Worm (Caenorhabditis elegans) whole organism, L1 larva: ENCODE results near the gene F12A10.1.

Experiments used
- F16B12.6 ChIP-seq: fragments of 150-350 bp; optimal IDR thresholded peaks from 2 replicates; lab custom pipeline; 2014; ENCODE audit warnings: missing biosample characterization, missing genetic modification characterization
- aly-2 ChIP-seq: fragments of 150-350 bp; optimal IDR thresholded peaks from 2 replicates; lab custom pipeline; 2014; ENCODE audit warnings: missing biosample characterization, missing genetic modification characterization
- blmp-1 ChIP-seq: fragments of 150-350 bp; optimal IDR thresholded peaks from 2 replicates; lab custom pipeline; 2014; ENCODE audit warnings: missing biosample characterization, missing genetic modification characterization
- ceh-8 ChIP-seq: fragments of 200-800 bp; sonication (Bioruptor generic); optimal IDR thresholded peaks from 2 replicates; lab custom pipeline; 2018; ENCODE audit warnings: mild to moderate bottlenecking, missing genetic modification characterization, moderate library complexity, missing compliant biosample characterization
- ceh-82 ChIP-seq, 3 experiments: fragments of 150-350 bp in 1 of 3; sonication (generic microtip) in 2 of 3; optimal IDR thresholded peaks; 2 replicates each; lab custom pipeline; 2014 to 2017; ENCODE audit warnings: missing biosample characterization in 3 of 3, missing genetic modification characterization in 3 of 3
- ceh-90 ChIP-seq: sonication (generic microtip); optimal IDR thresholded peaks from 2 replicates; lab custom pipeline; 2016; ENCODE audit warnings: missing genetic modification characterization, missing compliant biosample characterization
- efl-1 ChIP-seq, 4 experiments: fragments of 150-350 bp; optimal IDR thresholded peaks in 3 of 4; peaks in 1 of 4; 1 replicate in 1 of 4; 2 replicates in 3 of 4; lab custom pipeline; 2014; ENCODE audit warnings: missing biosample characterization in 2 of 4, missing genetic modification characterization in 2 of 4, missing genetic modification reagents in 2 of 4
- efl-3 ChIP-seq: fragments of 200-800 bp; sonication (Bioruptor generic); optimal IDR thresholded peaks from 2 replicates; lab custom pipeline; 2018; ENCODE audit warnings: mild to moderate bottlenecking, missing genetic modification characterization, missing compliant biosample characterization
- elt-2 ChIP-seq: sonication (generic microtip); optimal IDR thresholded peaks from 2 replicates; lab custom pipeline; 2016; ENCODE audit warnings: missing genetic modification characterization, mild to moderate bottlenecking, inconsistent platforms, missing compliant biosample characterization, missing genetic modification reagents
- elt-3 ChIP-seq, 6 experiments: fragments of 150-350 bp in 1 of 6; sonication (generic microtip); optimal IDR thresholded peaks; 2 replicates each; lab custom pipeline; 2017 to 2018; ENCODE audit warnings: missing biosample characterization in 6 of 6, missing genetic modification characterization in 6 of 6, inconsistent platforms in 1 of 6
- fkh-4 ChIP-seq: sonication (generic microtip); optimal IDR thresholded peaks from 2 replicates; lab custom pipeline; 2016; ENCODE audit warnings: missing compliant biosample characterization, missing genetic modification characterization, borderline replicate concordance
- fkh-8 ChIP-seq: sonication (generic microtip); optimal IDR thresholded peaks from 2 replicates; lab custom pipeline; 2016; ENCODE audit warnings: mild to moderate bottlenecking, missing genetic modification characterization, missing compliant biosample characterization
- irx-1 ChIP-seq: sonication (generic microtip); optimal IDR thresholded peaks from 2 replicates; lab custom pipeline; 2016; ENCODE audit warnings: missing genetic modification characterization, missing compliant biosample characterization
- isw-1 ChIP-seq: fragments of 200-800 bp; sonication (Bioruptor generic); IDR thresholded peaks from 2 replicates; pipeline ENCODE4 v1.3.6; 2022; ENCODE audit warnings: missing genetic modification characterization, missing compliant biosample characterization
- jun-1 ChIP-seq: fragments of 150-350 bp; optimal IDR thresholded peaks from 2 replicates; lab custom pipeline; 2014; ENCODE audit warnings: missing biosample characterization, missing genetic modification reagents, missing genetic modification characterization
- lin-13 ChIP-seq: fragments of 150-350 bp; optimal IDR thresholded peaks from 2 replicates; lab custom pipeline; 2014; ENCODE audit warnings: missing biosample characterization, missing genetic modification reagents, missing genetic modification characterization
- lin-14 ChIP-seq: fragments of 200-800 bp; sonication (Bioruptor generic); optimal IDR thresholded peaks from 2 replicates; lab custom pipeline; 2018; ENCODE audit warnings: mild to moderate bottlenecking, missing genetic modification characterization, moderate library complexity, missing compliant biosample characterization
- lin-15B ChIP-seq: fragments of 150-350 bp; sonication (generic microtip); optimal IDR thresholded peaks from 3 replicates; lab custom pipeline; 2014; ENCODE audit warnings: missing biosample characterization, missing genetic modification characterization
- lin-35 ChIP-seq, 2 experiments: fragments of 150-350 bp; optimal IDR thresholded peaks; 2 replicates each; lab custom pipeline; 2014; ENCODE audit warnings: missing biosample characterization in 2 of 2, missing genetic modification characterization in 2 of 2, missing genetic modification reagents in 2 of 2
- lir-3 ChIP-seq: sonication (generic microtip); optimal IDR thresholded peaks from 2 replicates; lab custom pipeline; 2016; ENCODE audit warnings: mild to moderate bottlenecking, missing genetic modification characterization, moderate library complexity, missing compliant biosample characterization; ENCODE audit not compliant: poor library complexity
- lsy-2 ChIP-seq, 2 experiments: fragments of 150-350 bp; optimal IDR thresholded peaks; 2 replicates each; lab custom pipeline; 2014; ENCODE audit warnings: missing biosample characterization in 2 of 2, missing genetic modification characterization in 2 of 2
- mab-9 ChIP-seq: fragments of 200-800 bp; sonication (Bioruptor generic); IDR thresholded peaks from 2 replicates; pipeline ENCODE4 v1.3.6; 2022; ENCODE audit warnings: missing genetic modification reagents, missing genetic modification characterization, missing compliant biosample characterization
- mdl-1 ChIP-seq, 2 experiments: fragments of 150-350 bp; optimal IDR thresholded peaks; 2 replicates each; lab custom pipeline; 2014 to 2017; ENCODE audit warnings: missing biosample characterization in 2 of 2, missing genetic modification characterization in 2 of 2, inconsistent platforms in 1 of 2
- mef-2 ChIP-seq: fragments of 150-350 bp; optimal IDR thresholded peaks from 2 replicates; lab custom pipeline; 2014; ENCODE audit warnings: missing biosample characterization, missing genetic modification characterization
- mep-1 ChIP-seq: fragments of 150-350 bp; optimal IDR thresholded peaks from 2 replicates; lab custom pipeline; 2014; ENCODE audit warnings: missing biosample characterization, missing genetic modification characterization
- nhr-12 ChIP-seq: sonication (generic microtip); optimal IDR thresholded peaks from 2 replicates; lab custom pipeline; 2017; ENCODE audit warnings: missing biosample characterization, missing genetic modification characterization
- nhr-237 ChIP-seq: fragments of 150-350 bp; optimal IDR thresholded peaks from 2 replicates; lab custom pipeline; 2014; ENCODE audit warnings: missing biosample characterization, missing genetic modification characterization
- nhr-47 ChIP-seq: sonication (generic microtip); optimal IDR thresholded peaks from 2 replicates; lab custom pipeline; 2016; ENCODE audit warnings: mild to moderate bottlenecking, missing genetic modification characterization, moderate library complexity, missing compliant biosample characterization
- nhr-84 ChIP-seq: sonication (generic microtip); optimal IDR thresholded peaks from 2 replicates; lab custom pipeline; 2017; ENCODE audit warnings: missing biosample characterization, missing genetic modification characterization
- pqm-1 ChIP-seq: sonication (generic microtip); optimal IDR thresholded peaks from 3 replicates; lab custom pipeline; 2017; ENCODE audit warnings: missing biosample characterization, missing genetic modification characterization
- rnt-1 ChIP-seq: sonication (generic microtip); optimal IDR thresholded peaks from 2 replicates; lab custom pipeline; 2016; ENCODE audit warnings: mild to moderate bottlenecking, missing genetic modification characterization, moderate library complexity, missing compliant biosample characterization
- skn-1 ChIP-seq: fragments of 150-350 bp; optimal IDR thresholded peaks from 2 replicates; lab custom pipeline; 2014; ENCODE audit warnings: missing biosample characterization, missing genetic modification characterization
- snu-23 ChIP-seq: sonication (generic microtip); optimal IDR thresholded peaks from 2 replicates; lab custom pipeline; 2016; ENCODE audit warnings: missing genetic modification characterization, missing compliant biosample characterization
- sox-4 ChIP-seq: sonication (generic microtip); optimal IDR thresholded peaks from 2 replicates; lab custom pipeline; 2016; ENCODE audit warnings: missing genetic modification characterization, missing compliant biosample characterization
- swsn-7 ChIP-seq: sonication (generic microtip); optimal IDR thresholded peaks from 2 replicates; lab custom pipeline; 2016; ENCODE audit warnings: missing genetic modification characterization, missing compliant biosample characterization
- unc-62 ChIP-seq: fragments of 150-350 bp; optimal IDR thresholded peaks from 2 replicates; lab custom pipeline; 2014; ENCODE audit warnings: missing biosample characterization, missing genetic modification reagents, missing genetic modification characterization
- unc-86 ChIP-seq: sonication (generic microtip); optimal IDR thresholded peaks from 2 replicates; lab custom pipeline; 2016; ENCODE audit warnings: missing genetic modification characterization, missing compliant biosample characterization
- vab-15 ChIP-seq: sonication (generic microtip); optimal IDR thresholded peaks from 2 replicates; lab custom pipeline; 2017; ENCODE audit warnings: missing genotype, mild to moderate bottlenecking, missing genetic modification characterization, missing compliant biosample characterization
- xbp-1 ChIP-seq: sonication (generic microtip); optimal IDR thresholded peaks from 2 replicates; lab custom pipeline; 2016; ENCODE audit warnings: missing genetic modification characterization, missing compliant biosample characterization
- zag-1 ChIP-seq: fragments of 150-350 bp; optimal IDR thresholded peaks from 2 replicates; lab custom pipeline; 2014; ENCODE audit warnings: missing biosample characterization, missing genetic modification characterization
- zip-4 ChIP-seq: fragments of 200-800 bp; sonication (Bioruptor generic); optimal IDR thresholded peaks from 2 replicates; lab custom pipeline; 2018; ENCODE audit warnings: mild to moderate bottlenecking, missing genetic modification characterization, moderate library complexity, missing compliant biosample characterization

F12A10.1 gene

DNA sequence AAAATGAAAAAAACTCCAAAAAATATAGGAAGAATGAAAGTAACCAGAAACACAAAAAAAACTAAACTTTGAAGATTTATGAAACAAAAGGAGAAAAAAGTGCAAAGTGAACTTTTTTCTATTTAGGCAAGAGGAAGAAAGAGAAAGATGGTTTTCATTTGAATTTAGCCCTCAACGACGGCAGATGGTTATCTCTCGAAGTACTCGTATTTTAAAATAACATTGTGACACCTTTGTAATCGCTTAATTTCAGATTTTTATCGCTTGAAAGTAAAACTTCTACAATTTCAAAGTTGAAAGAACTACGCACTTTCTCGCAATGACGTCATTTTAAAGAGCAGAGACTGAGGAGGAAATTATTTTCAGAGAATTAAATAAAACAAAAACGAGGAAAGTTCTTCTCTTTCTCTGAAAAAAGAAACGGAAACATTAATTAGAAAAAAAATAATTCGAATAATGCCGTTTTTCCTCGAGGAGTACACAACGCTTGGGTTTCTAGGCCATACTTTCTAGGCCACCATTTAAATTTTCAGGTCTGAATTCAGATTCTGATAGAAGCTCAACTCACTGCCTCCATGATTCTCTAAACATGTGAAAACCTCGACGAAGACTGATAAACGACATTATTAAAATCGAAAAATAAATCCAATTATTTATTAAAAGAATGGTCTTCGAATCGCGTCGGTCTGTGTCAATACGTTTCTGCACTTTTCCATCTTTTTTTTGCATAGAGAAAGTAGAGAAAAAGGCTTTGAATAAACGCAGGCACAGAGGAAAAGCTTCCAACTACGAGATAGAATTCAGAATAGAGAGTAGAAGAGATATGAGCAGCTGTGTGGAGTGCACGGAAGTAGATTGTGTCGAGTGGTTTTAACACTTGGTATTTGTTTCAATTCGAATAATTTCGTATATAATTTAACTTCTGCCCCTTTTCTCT, 15.3 kb downstream of the F12A10.1 start (continued):
- no peak for TF ChIP-seq jun-1 (tag; lab: Kevin White, UChicago)
- TF ChIP-seq nhr-47 = peak; percentile 59
- TF ChIP-seq sox-4 (tag; lab: Kevin White, UChicago) = no peak
- TF ChIP-seq mab-9 = no peak
- peak; percentile 8; the same call in 1 of the 2 replicates for TF ChIP-seq isw-1 (GFP tag; lab: Robert Waterston, UW)
- peak; percentile 1 for TF ChIP-seq xbp-1 (tag; lab: Kevin White, UChicago)
- no peak for TF ChIP-seq zip-4 (GFP tag; lab: Kevin White, UChicago)
- TF ChIP-seq lir-3 (tag; lab: Kevin White, UChicago) = peak; percentile 54
- TF ChIP-seq lin-15B (tag; lab: Kevin White, UChicago) = no peak
- peak in 1 of 2 experiments; percentile 48 for TF ChIP-seq lsy-2 (tag; optimal IDR thresholded peaks at IDR 0.05; lab: Kevin White, UChicago)
- no peak for TF ChIP-seq elt-3 (tag; optimal IDR thresholded peaks at IDR 0.05; lab: Kevin White, UChicago)
- TF ChIP-seq lin-14 (GFP tag; lab: Kevin White, UChicago) = peak; percentile 71
- no peak for TF ChIP-seq nhr-84 (tag; lab: Kevin White, UChicago)
- peak; percentile 53 for TF ChIP-seq fkh-4 (tag; lab: Kevin White, UChicago)
- TF ChIP-seq nhr-12 (tag; lab: Kevin White, UChicago) = no peak
- peak in 1 of 3 experiments; percentile 5 for TF ChIP-seq ceh-82 (tag; optimal IDR thresholded peaks at IDR 0.05; lab: Kevin White, UChicago)
- TF ChIP-seq aly-2 = no peak
- no peak for TF ChIP-seq F16B12.6 (tag; lab: Kevin White, UChicago)
- TF ChIP-seq mep-1 (tag; lab: Kevin White, UChicago) = peak; percentile 15
- TF ChIP-seq unc-86 (tag; lab: Kevin White, UChicago) = peak; percentile 34
- TF ChIP-seq lin-13 = no peak
- TF ChIP-seq irx-1 = peak; percentile 71
- TF ChIP-seq efl-3 (GFP tag; lab: Kevin White, UChicago) = no peak
- peak; percentile 17 for TF ChIP-seq swsn-7 (tag; lab: Kevin White, UChicago)
- no peak for TF ChIP-seq pqm-1 (tag; lab: Kevin White, UChicago)
- no peak for TF ChIP-seq blmp-1 (tag; lab: Kevin White, UChicago)
- TF ChIP-seq ceh-90 (tag; lab: Kevin White, UChicago) = peak; percentile 82
- TF ChIP-seq, all 84 proteins: peak for 28

DNA sequence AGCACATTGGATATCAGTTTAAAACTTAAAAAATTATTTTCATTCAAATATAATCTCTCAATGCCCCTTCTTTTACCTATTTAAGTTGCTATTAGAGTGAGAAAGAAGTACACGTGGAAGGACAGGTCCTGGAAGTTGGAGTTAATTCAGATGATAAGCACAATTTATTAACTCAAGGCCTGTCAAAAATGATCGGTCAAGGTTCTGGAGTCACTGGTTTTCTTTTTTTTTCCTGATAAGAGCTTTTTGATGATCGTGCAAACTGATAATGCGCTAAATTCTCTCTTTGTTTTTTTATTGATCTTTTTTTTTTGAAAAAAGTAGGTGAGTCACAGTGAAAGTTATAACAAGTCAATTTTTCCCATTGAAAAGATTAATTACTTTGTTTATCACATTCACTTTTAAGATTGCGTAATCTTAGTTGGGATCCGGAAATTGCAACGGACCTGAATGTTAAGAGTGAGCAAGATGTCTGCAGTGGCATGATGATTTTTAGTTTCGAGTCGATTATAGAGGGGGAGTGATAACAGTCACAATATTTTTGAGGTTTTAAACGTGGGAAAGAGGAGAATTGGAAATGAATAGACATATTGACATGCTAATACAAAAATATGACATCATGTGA, 16.2 kb downstream of the F12A10.1 start:
- TF ChIP-seq xbp-1 (tag; lab: Kevin White, UChicago) (no peak), aly-2 (no peak), unc-62 (GFP tag; lab: Kevin White, UChicago) (no peak), sox-4 (tag; lab: Kevin White, UChicago) (no peak), pqm-1 (tag; lab: Kevin White, UChicago) (peak; percentile 19), lin-15B (tag; lab: Kevin White, UChicago) (no peak), ceh-8 (no peak), mef-2 (tag; lab: Kevin White, UChicago) (no peak), unc-86 (tag; lab: Kevin White, UChicago) (no peak), fkh-8 (tag; lab: Kevin White, UChicago) (no peak), snu-23 (GFP tag; lab: Kevin White, UChicago) (no peak), elt-2 (tag; lab: Kevin White, UChicago) (peak; percentile 99), nhr-237 (tag; lab: Kevin White, UChicago) (no peak), rnt-1 (tag; lab: Kevin White, UChicago) (no peak), mdl-1 (tag; optimal IDR thresholded peaks at IDR 0.05; lab: Kevin White, UChicago) (no peak), skn-1 (no peak), vab-15 (tag; lab: Kevin White, UChicago) (no peak), zag-1 (tag; lab: Kevin White, UChicago) (no peak), lin-35 (GFP tag; optimal IDR thresholded peaks at IDR 0.05; lab: Kevin White, UChicago) (peak in 1 of 2 experiments; percentile 35), swsn-7 (tag; lab: Kevin White, UChicago) (no peak), efl-1 (optimal IDR thresholded peaks at IDR 0.05; lab: Kevin White, UChicago) (no peak), efl-1 (GFP tag; optimal IDR thresholded peaks at IDR 0.05 in 1 of 2; lab: Kevin White, UChicago) (peak in 1 of 2 experiments; percentile 74), ceh-90 (tag; lab: Kevin White, UChicago) (no peak)
